Comparison of ENCODE assay signal across 1 fruit fly cellular context in genomic region chr3L:14780187-14780586, dm6.
A peak's percentile ranks its signal among the peaks of the same experiment; 100 is the strongest.
TF ChIP-seq lines count a peak whose summit lies in the region.

No protein-coding gene starts in this region.

TF ChIP-seq in whole organism, embryonic, 481 proteins besides CTCF, POLR2A, EP300 and RAD21 (continued from another document and continues in another):
- TF ChIP-seq CG12391 (tag; optimal IDR thresholded peaks at IDR 0.05; lab: Kevin White, UChicago) (no peak), Atf6 (GFP tag; IDR thresholded peaks at IDR 0.05; lab: Robert Waterston, UW) (peak; percentile 44; the same call in 1 of the 2 replicates), sob (GFP tag; IDR thresholded peaks at IDR 0.05; lab: Robert Waterston, UW) (peak; percentile 56; the same call in 1 of the 2 replicates), pzg (GFP tag; optimal IDR thresholded peaks at IDR 0.05; lab: Kevin White, UChicago) (no peak), CG18476 (GFP tag; optimal IDR thresholded peaks at IDR 0.05; lab: Kevin White, UChicago) (peak; percentile 45), CG14014 (GFP tag; IDR thresholded peaks at IDR 0.05; lab: Robert Waterston, UW) (peak; percentile 62; the same call in 1 of the 2 replicates), lola (GFP tag; optimal IDR thresholded peaks at IDR 0.05; lab: Kevin White, UChicago) (peak in 1 of 3 experiments; percentile 29), ara (GFP tag; IDR thresholded peaks at IDR 0.05; lab: Robert Waterston, UW) (peak; percentile 64), tup (GFP tag; optimal IDR thresholded peaks at IDR 0.05; lab: Kevin White, UChicago) (peak; percentile 18), unpg (GFP tag; optimal IDR thresholded peaks at IDR 0.05; lab: Kevin White, UChicago) (peak; percentile 23), CG8290 (GFP tag; optimal IDR thresholded peaks at IDR 0.05; lab: Kevin White, UChicago) (peak; percentile 21), CG8290 (tag; optimal IDR thresholded peaks at IDR 0.05; lab: Kevin White, UChicago) (peak; percentile 8 to 63), schlank (tag; optimal IDR thresholded peaks at IDR 0.05; lab: Kevin White, UChicago) (peak; percentile 44), ATbp (GFP tag; optimal IDR thresholded peaks at IDR 0.05; lab: Kevin White, UChicago) (peak; percentile 74), chinmo (GFP tag; IDR thresholded peaks at IDR 0.05; lab: Robert Waterston, UW; ENCODE audit: partially characterized antibody) (0 out of 4 replicates have a peak, but pooled peaks have one; percentile 17), jing (GFP tag; optimal IDR thresholded peaks at IDR 0.05; lab: Kevin White, UChicago) (no peak), CG13123 (GFP tag; optimal IDR thresholded peaks at IDR 0.05; lab: Kevin White, UChicago) (peak; percentile 34), Aef1 (GFP tag; IDR thresholded peaks at IDR 0.05; lab: Robert Waterston, UW) (no peak), HLHmδ (GFP tag; optimal IDR thresholded peaks at IDR 0.05; lab: Kevin White, UChicago) (peak; percentile 49), z (GFP tag; IDR thresholded peaks at IDR 0.05; lab: Robert Waterston, UW) (0 out of 3 replicates have a peak, but pooled peaks have one; percentile 12), Taf1 (GFP tag; IDR thresholded peaks at IDR 0.05; lab: Robert Waterston, UW) (no peak), CG2116 (GFP tag; optimal IDR thresholded peaks at IDR 0.05; lab: Kevin White, UChicago) (peak; percentile 22), CG12299 (tag; optimal IDR thresholded peaks at IDR 0.05; lab: Kevin White, UChicago) (no peak), odd (GFP tag; optimal IDR thresholded peaks at IDR 0.05; lab: Kevin White, UChicago) (peak; percentile 65), CG10209 (GFP tag; optimal IDR thresholded peaks at IDR 0.05; lab: Kevin White, UChicago) (peak; percentile 50), CoRest (tag; optimal IDR thresholded peaks at IDR 0.05; lab: Kevin White, UChicago) (peak; percentile 9), CG33557 (GFP tag; optimal IDR thresholded peaks at IDR 0.05; lab: Kevin White, UChicago) (peak; percentile 41), CG4854 (GFP tag; optimal IDR thresholded peaks at IDR 0.05; lab: Kevin White, UChicago) (peak; percentile 29), dmrt11E (tag; optimal IDR thresholded peaks at IDR 0.05; lab: Kevin White, UChicago) (peak; percentile 48), CkIIα-i1 (GFP tag; IDR thresholded peaks at IDR 0.05; lab: Robert Waterston, UW) (no peak), mam (GFP tag; optimal IDR thresholded peaks at IDR 0.05; lab: Kevin White, UChicago) (no peak), CG3281 (GFP tag; optimal IDR thresholded peaks at IDR 0.05; lab: Kevin White, UChicago) (peak; percentile 5), HLH4C (GFP tag; IDR thresholded peaks at IDR 0.05; lab: Robert Waterston, UW; ENCODE audit: partially characterized antibody) (no peak), CG17186 (GFP tag; optimal IDR thresholded peaks at IDR 0.05; lab: Kevin White, UChicago) (peak; percentile 34), CG13424 (tag; optimal IDR thresholded peaks at IDR 0.05; lab: Kevin White, UChicago) (peak; percentile 13), mirr (GFP tag; optimal IDR thresholded peaks at IDR 0.05; lab: Kevin White, UChicago) (peak; percentile 38), CG4707 (GFP tag; optimal IDR thresholded peaks at IDR 0.05; lab: Kevin White, UChicago) (peak; percentile 42), NC2β (GFP tag; optimal IDR thresholded peaks at IDR 0.05; lab: Kevin White, UChicago) (peak; percentile 5), kah (GFP tag; optimal IDR thresholded peaks at IDR 0.05; lab: Kevin White, UChicago) (peak; percentile 39), CG17328 (GFP tag; IDR thresholded peaks at IDR 0.05; lab: Robert Waterston, UW) (0 out of 2 replicates have a peak, but pooled peaks have one; percentile 21), Lhr (GFP tag; optimal IDR thresholded peaks at IDR 0.05; lab: Kevin White, UChicago) (peak; percentile 31), gcm2 (GFP tag; optimal IDR thresholded peaks at IDR 0.05; lab: Kevin White, UChicago) (peak; percentile 40), PHDP (tag; optimal IDR thresholded peaks at IDR 0.05; lab: Kevin White, UChicago) (peak; percentile 40), Awh (GFP tag; IDR thresholded peaks at IDR 0.05; lab: Robert Waterston, UW) (peak; percentile 64; the same call in 1 of the 2 replicates), cas (GFP tag; IDR thresholded peaks at IDR 0.05; lab: Robert Waterston, UW) (no peak), Hmx (GFP tag; optimal IDR thresholded peaks at IDR 0.05; lab: Kevin White, UChicago) (no peak), Vsx1 (GFP tag; optimal IDR thresholded peaks at IDR 0.05; lab: Kevin White, UChicago) (peak; percentile 43), ci (GFP tag; IDR thresholded peaks at IDR 0.05; lab: Robert Waterston, UW) (peak; percentile 61; the same call in 2 of the 3 replicates), chm (GFP tag; IDR thresholded peaks at IDR 0.05; lab: Robert Waterston, UW) (peak; percentile 45; the same call in 1 of the 2 replicates), Oli (tag; optimal IDR thresholded peaks at IDR 0.05; lab: Kevin White, UChicago) (no peak), Spps (tag; optimal IDR thresholded peaks at IDR 0.05; lab: Kevin White, UChicago) (no peak), CG12769 (tag; optimal IDR thresholded peaks at IDR 0.05; lab: Kevin White, UChicago) (peak; percentile 22), rib (GFP tag; IDR thresholded peaks at IDR 0.05; lab: Robert Waterston, UW) (no peak), grau (tag; optimal IDR thresholded peaks at IDR 0.05; lab: Kevin White, UChicago) (peak; percentile 0), Doc3 (GFP tag; IDR thresholded peaks at IDR 0.05; lab: Robert Waterston, UW; ENCODE audit: partially characterized antibody) (no peak), sc (optimal IDR thresholded peaks at IDR 0.05; lab: Kevin White, UChicago) (no peak), sc (GFP tag; optimal IDR thresholded peaks at IDR 0.05; lab: Kevin White, UChicago) (peak; percentile 49), Xrp1 (GFP tag; IDR thresholded peaks at IDR 0.05; lab: Robert Waterston, UW) (peak; percentile 74), CG1233 (GFP tag; optimal IDR thresholded peaks at IDR 0.05; lab: Kevin White, UChicago) (peak; percentile 44), CG32767 (GFP tag; IDR thresholded peaks at IDR 0.05; lab: Robert Waterston, UW) (no peak), CG12219 (GFP tag; optimal IDR thresholded peaks at IDR 0.05; lab: Kevin White, UChicago) (peak; percentile 24), Dbx (GFP tag; IDR thresholded peaks at IDR 0.05; lab: Robert Waterston, UW) (0 out of 3 replicates have a peak, but pooled peaks have one; percentile 8), CG12071 (GFP tag; optimal IDR thresholded peaks at IDR 0.05; lab: Kevin White, UChicago) (peak; percentile 71), zf30C (GFP tag; optimal IDR thresholded peaks at IDR 0.05; lab: Kevin White, UChicago) (no peak), gem (tag; optimal IDR thresholded peaks at IDR 0.05; lab: Kevin White, UChicago) (peak; percentile 18), CG10366 (GFP tag; IDR thresholded peaks at IDR 0.05; lab: Robert Waterston, UW) (no peak), CG3407 (GFP tag; optimal IDR thresholded peaks at IDR 0.05; lab: Kevin White, UChicago) (peak; percentile 76), CG2875 (GFP tag; optimal IDR thresholded peaks at IDR 0.05; lab: Kevin White, UChicago) (peak; percentile 38), wor (GFP tag; IDR thresholded peaks at IDR 0.05; lab: Robert Waterston, UW) (no peak), kay (GFP tag; optimal IDR thresholded peaks at IDR 0.05; lab: Kevin White, UChicago) (peak; percentile 5), CG9727 (GFP tag; optimal IDR thresholded peaks at IDR 0.05; lab: Kevin White, UChicago) (peak; percentile 50), CG10959 (GFP tag; IDR thresholded peaks at IDR 0.05; lab: Robert Waterston, UW) (0 out of 2 replicates have a peak, but pooled peaks have one; percentile 9), CG34376 (GFP tag; optimal IDR thresholded peaks at IDR 0.05; lab: Kevin White, UChicago) (peak; percentile 44), CG17568 (GFP tag; optimal IDR thresholded peaks at IDR 0.05; lab: Kevin White, UChicago) (peak; percentile 68), dmrt99B (tag; optimal IDR thresholded peaks at IDR 0.05; lab: Kevin White, UChicago) (peak; percentile 33), hkb (optimal IDR thresholded peaks at IDR 0.05; lab: Kevin White, UChicago) (no peak), hkb (GFP tag; IDR thresholded peaks at IDR 0.05; lab: Robert Waterston, UW) (peak; percentile 54), D19A (tag; optimal IDR thresholded peaks at IDR 0.05; lab: Kevin White, UChicago) (peak; percentile 12), sna (GFP tag; IDR thresholded peaks at IDR 0.05; lab: Robert Waterston, UW; ENCODE audit: partially characterized antibody) (no peak), D (optimal IDR thresholded peaks at IDR 0.05; lab: Kevin White, UChicago) (no peak), D (GFP tag; optimal IDR thresholded peaks at IDR 0.05; lab: Kevin White, UChicago) (peak; percentile 22), CG17359 (tag; optimal IDR thresholded peaks at IDR 0.05; lab: Kevin White, UChicago) (peak; percentile 50), CG15011 (GFP tag; optimal IDR thresholded peaks at IDR 0.05; lab: Kevin White, UChicago) (peak; percentile 54), fd64A (GFP tag; optimal IDR thresholded peaks at IDR 0.05; lab: Kevin White, UChicago) (peak; percentile 55), lov (optimal IDR thresholded peaks at IDR 0.05; lab: Kevin White, UChicago) (no peak), lov (GFP tag; IDR thresholded peaks at IDR 0.05; lab: Robert Waterston, UW) (peak; percentile 79; the same call in 1 of the 3 replicates), HLH3B (GFP tag; IDR thresholded peaks at IDR 0.05; lab: Robert Waterston, UW) (peak; percentile 59; the same call in 1 of the 2 replicates), CG7987 (GFP tag; optimal IDR thresholded peaks at IDR 0.05; lab: Kevin White, UChicago) (peak; percentile 75), Med (GFP tag; lab: Kevin White, UChicago) (peak; percentile 89), Fer1 (GFP tag; optimal IDR thresholded peaks at IDR 0.05; lab: Kevin White, UChicago) (peak; percentile 55), YL-1 (GFP tag; optimal IDR thresholded peaks at IDR 0.05; lab: Kevin White, UChicago) (peak; percentile 1), Nf-YC (tag; optimal IDR thresholded peaks at IDR 0.05; lab: Kevin White, UChicago) (no peak), bsh (GFP tag; optimal IDR thresholded peaks at IDR 0.05; lab: Kevin White, UChicago) (peak in 1 of 2 experiments; percentile 62), CG4730 (GFP tag; IDR thresholded peaks at IDR 0.05; lab: Robert Waterston, UW) (no peak), pan (optimal IDR thresholded peaks at IDR 0.05; lab: Kevin White, UChicago) (no peak), pan (GFP tag; optimal IDR thresholded peaks at IDR 0.05 in 1 of 2, IDR thresholded peaks at IDR 0.05 in 1 of 2) (peak in 1 of 2 experiments; percentile 18), HmgZ (tag; optimal IDR thresholded peaks at IDR 0.05; lab: Kevin White, UChicago) (peak; percentile 8), CG1603 (tag; optimal IDR thresholded peaks at IDR 0.05; lab: Kevin White, UChicago) (peak; percentile 53), CG8359 (GFP tag; optimal IDR thresholded peaks at IDR 0.05; lab: Kevin White, UChicago; ENCODE audit: borderline replicate concordance) (peak; percentile 54), CG12744 (GFP tag; optimal IDR thresholded peaks at IDR 0.05; lab: Kevin White, UChicago) (no peak), CG5180 (GFP tag; optimal IDR thresholded peaks at IDR 0.05; lab: Kevin White, UChicago) (peak; percentile 27), Blimp-1 (GFP tag; optimal IDR thresholded peaks at IDR 0.05; lab: Kevin White, UChicago) (peak; percentile 20), CG6765 (GFP tag; optimal IDR thresholded peaks at IDR 0.05; lab: Kevin White, UChicago) (peak; percentile 44), Kr (GFP tag; optimal IDR thresholded peaks at IDR 0.05; lab: Kevin White, UChicago) (peak; percentile 29), CG32532 (GFP tag; IDR thresholded peaks at IDR 0.05; lab: Robert Waterston, UW) (peak; percentile 9; the same call in 1 of the 2 replicates), CG31365 (tag; optimal IDR thresholded peaks at IDR 0.05; lab: Kevin White, UChicago) (peak; percentile 27), CG15696 (tag; optimal IDR thresholded peaks at IDR 0.05; lab: Kevin White, UChicago) (peak; percentile 55), CG6813 (GFP tag; optimal IDR thresholded peaks at IDR 0.05; lab: Kevin White, UChicago) (peak; percentile 64), seq (GFP tag; IDR thresholded peaks at IDR 0.05; lab: Robert Waterston, UW) (peak; percentile 47), Sox102F (GFP tag; optimal IDR thresholded peaks at IDR 0.05; lab: Kevin White, UChicago) (peak; percentile 34), sr (GFP tag; IDR thresholded peaks at IDR 0.05; lab: Robert Waterston, UW) (no peak), MTF-1 (GFP tag; optimal IDR thresholded peaks at IDR 0.05; lab: Kevin White, UChicago; ENCODE audit: borderline replicate concordance) (peak; percentile 79), disco-r (GFP tag; optimal IDR thresholded peaks at IDR 0.05; lab: Kevin White, UChicago) (no peak), gsb-n (tag; optimal IDR thresholded peaks at IDR 0.05; lab: Kevin White, UChicago) (peak; percentile 24), CG8924 (tag; optimal IDR thresholded peaks at IDR 0.05; lab: Kevin White, UChicago) (peak; percentile 4), CG12942 (GFP tag; optimal IDR thresholded peaks at IDR 0.05; lab: Kevin White, UChicago) (peak; percentile 18), CrebB (tag; optimal IDR thresholded peaks at IDR 0.05; lab: Kevin White, UChicago) (peak; percentile 70), nmo (GFP tag; optimal IDR thresholded peaks at IDR 0.05; lab: Kevin White, UChicago) (no peak), CG15514 (GFP tag; optimal IDR thresholded peaks at IDR 0.05; lab: Kevin White, UChicago) (peak; percentile 36), stc (GFP tag; IDR thresholded peaks at IDR 0.05; lab: Robert Waterston, UW) (peak; percentile 15; the same call in 1 of the 2 replicates), CG2678 (tag; optimal IDR thresholded peaks at IDR 0.05; lab: Kevin White, UChicago) (peak; percentile 51), Trl (optimal IDR thresholded peaks at IDR 0.05; lab: Kevin White, UChicago) (no peak), Trl (GFP tag; optimal IDR thresholded peaks at IDR 0.05; lab: Kevin White, UChicago) (peak; percentile 11), CG4360 (GFP tag; IDR thresholded peaks at IDR 0.05; lab: Robert Waterston, UW) (peak; percentile 56; the same call in 1 of the 2 replicates), CG31441 (GFP tag; IDR thresholded peaks at IDR 0.05; lab: Robert Waterston, UW) (no peak), CG3838 (GFP tag; optimal IDR thresholded peaks at IDR 0.05; lab: Kevin White, UChicago) (peak; percentile 46), CG3065 (GFP tag; optimal IDR thresholded peaks at IDR 0.05; lab: Kevin White, UChicago) (peak; percentile 29), sug (tag; optimal IDR thresholded peaks at IDR 0.05; lab: Kevin White, UChicago) (peak; percentile 95), nau (GFP tag; optimal IDR thresholded peaks at IDR 0.05; lab: Kevin White, UChicago) (no peak)
